Worm (Caenorhabditis elegans) whole organism, late embryonic: Measurements from ENCODE around the gene ZK632.14.

Experiments used
- K02D7.2 ChIP-seq: sonication (generic microtip); optimal IDR thresholded peaks from 2 replicates; lab custom pipeline; 2017; ENCODE audit warnings: mild to moderate bottlenecking, missing genetic modification characterization, missing compliant biosample characterization
- ahr-1 ChIP-seq: sonication (generic microtip); optimal IDR thresholded peaks from 2 replicates; lab custom pipeline; 2016; ENCODE audit warnings: missing genetic modification characterization, missing compliant biosample characterization
- ceh-48 ChIP-seq: sonication (generic microtip); optimal IDR thresholded peaks from 2 replicates; lab custom pipeline; 2016; ENCODE audit warnings: missing genetic modification characterization, inconsistent platforms, missing compliant biosample characterization
- ceh-6 ChIP-seq: fragments of 200-800 bp; sonication (Bioruptor generic); optimal IDR thresholded peaks from 2 replicates; lab custom pipeline; 2018; ENCODE audit warnings: mild to moderate bottlenecking, missing genetic modification characterization, missing compliant biosample characterization
- che-1 ChIP-seq: sonication (generic microtip); optimal IDR thresholded peaks from 2 replicates; lab custom pipeline; 2016; ENCODE audit warnings: mild to moderate bottlenecking, missing genetic modification characterization, missing compliant biosample characterization
- dmd-4 ChIP-seq: sonication (generic microtip); optimal IDR thresholded peaks from 2 replicates; lab custom pipeline; 2016; ENCODE audit warnings: borderline replicate concordance, missing genetic modification characterization, missing compliant biosample characterization
- elt-2 ChIP-seq: sonication (generic microtip); optimal IDR thresholded peaks from 2 replicates; lab custom pipeline; 2016; ENCODE audit warnings: missing genetic modification reagents, missing genetic modification characterization, missing compliant biosample characterization
- elt-4 ChIP-seq: sonication (generic microtip); optimal IDR thresholded peaks from 2 replicates; lab custom pipeline; 2016; ENCODE audit warnings: missing genetic modification characterization, missing compliant biosample characterization
- eyg-1 ChIP-seq: sonication (generic microtip); optimal IDR thresholded peaks from 2 replicates; lab custom pipeline; 2016; ENCODE audit warnings: missing genotype, missing genetic modification characterization, missing compliant biosample characterization
- fax-1 ChIP-seq: sonication (generic microtip); optimal IDR thresholded peaks from 2 replicates; lab custom pipeline; 2016; ENCODE audit warnings: missing genotype, missing genetic modification characterization, missing compliant biosample characterization
- fkh-10 ChIP-seq: fragments of 150-350 bp; optimal IDR thresholded peaks from 2 replicates; lab custom pipeline; 2014; ENCODE audit warnings: missing biosample characterization, missing genetic modification reagents, missing genetic modification characterization
- fkh-6 ChIP-seq: sonication (generic microtip); optimal IDR thresholded peaks from 2 replicates; lab custom pipeline; 2016; ENCODE audit warnings: missing genetic modification characterization, missing compliant biosample characterization
- hlh-13 ChIP-seq: fragments of 200-800 bp; sonication (Bioruptor generic); optimal IDR thresholded peaks from 2 replicates; lab custom pipeline; 2018; ENCODE audit warnings: mild to moderate bottlenecking, missing genetic modification characterization, missing compliant biosample characterization
- hlh-15 ChIP-seq: sonication (generic microtip); optimal IDR thresholded peaks from 2 replicates; lab custom pipeline; 2016; ENCODE audit warnings: missing genetic modification characterization, missing compliant biosample characterization
- lin-11 ChIP-seq: fragments of 200-800 bp; sonication (Bioruptor generic); optimal IDR thresholded peaks from 2 replicates; lab custom pipeline; 2018; ENCODE audit warnings: mild to moderate bottlenecking, missing genetic modification characterization, missing compliant biosample characterization
- mec-3 ChIP-seq: sonication (generic microtip); optimal IDR thresholded peaks from 2 replicates; lab custom pipeline; 2016; ENCODE audit warnings: borderline replicate concordance, missing genetic modification characterization, missing compliant biosample characterization
- nhr-11 ChIP-seq: fragments of 150-350 bp; optimal IDR thresholded peaks from 2 replicates; lab custom pipeline; 2014; ENCODE audit warnings: missing biosample characterization, missing genetic modification characterization
- nhr-232 ChIP-seq: sonication (generic microtip); optimal IDR thresholded peaks from 2 replicates; lab custom pipeline; 2016; ENCODE audit warnings: missing genetic modification characterization, missing compliant biosample characterization
- odd-2 ChIP-seq: sonication (generic microtip); optimal IDR thresholded peaks from 2 replicates; lab custom pipeline; 2017; ENCODE audit warnings: antibody characterized with exemption, mild to moderate bottlenecking, missing genetic modification characterization, missing compliant biosample characterization
- pag-3 ChIP-seq: sonication (generic microtip); optimal IDR thresholded peaks from 2 replicates; lab custom pipeline; 2016; ENCODE audit warnings: missing compliant biosample characterization, missing genetic modification characterization, borderline replicate concordance
- pax-1 ChIP-seq: fragments of 150-350 bp; optimal IDR thresholded peaks from 2 replicates; lab custom pipeline; 2014; ENCODE audit warnings: missing biosample characterization, missing genetic modification characterization
- pha-4 ChIP-seq: fragments of 150-350 bp; optimal IDR thresholded peaks from 2 replicates; lab custom pipeline; 2018; ENCODE audit warnings: missing biosample characterization, missing genetic modification reagents, missing genetic modification characterization
- pqm-1 ChIP-seq: sonication (generic microtip); optimal IDR thresholded peaks from 2 replicates; lab custom pipeline; 2016; ENCODE audit warnings: missing genetic modification characterization, missing compliant biosample characterization
- sdc-2 ChIP-seq: sonication (generic microtip); optimal IDR thresholded peaks from 2 replicates; lab custom pipeline; 2016; ENCODE audit warnings: missing genotype, missing genetic modification characterization, missing compliant biosample characterization
- sox-2 ChIP-seq: fragments of 200-800 bp; sonication (Bioruptor generic); IDR thresholded peaks from 2 replicates; pipeline ENCODE4 v1.3.6; 2022; ENCODE audit warnings: missing genetic modification reagents, missing genetic modification characterization, missing compliant biosample characterization
- tbx-2 ChIP-seq: sonication (generic microtip); optimal IDR thresholded peaks from 2 replicates; lab custom pipeline; 2016; ENCODE audit warnings: missing genetic modification characterization, missing compliant biosample characterization
- unc-3 ChIP-seq, 2 experiments: fragments of 200-800 bp in 1 of 2; sonication (Bioruptor generic) in 1 of 2; sonication (generic microtip) in 1 of 2; conservative IDR thresholded peaks in 1 of 2; optimal IDR thresholded peaks in 1 of 2; 2 replicates each; pipeline versions ENCODE4 v1.3.6 to Lab custom; 2016 to 2022; ENCODE audit warnings: missing compliant biosample characterization in 2 of 2, missing genetic modification characterization in 2 of 2, missing genetic modification reagents in 1 of 2
- zip-5 ChIP-seq: sonication (generic microtip); optimal IDR thresholded peaks from 2 replicates; lab custom pipeline; 2016; ENCODE audit warnings: missing genetic modification characterization, missing compliant biosample characterization
- ztf-16 ChIP-seq: sonication (generic microtip); optimal IDR thresholded peaks from 2 replicates; lab custom pipeline; 2017; ENCODE audit warnings: missing genetic modification characterization, missing compliant biosample characterization

ZK632.14 gene

ce11 chrIII:9793592-9794417, 19.4 kb upstream of the ZK632.14 start, which contains the start of the genes R10E11.9 and mcm-6:
Gene R10E11.9, minus strand, starts transcription at chrIII:9793642.
Gene mcm-6, plus strand, starts transcription at chrIII:9794367.
- no peak for TF ChIP-seq sdc-2 (tag; lab: Kevin White, UChicago)

ce11 chrIII:9796448-9796847, 16.8 kb upstream of the ZK632.14 start, which contains the start of gene srxa-10:
Gene srxa-10, minus strand, starts transcription at chrIII:9796548.
- TF ChIP-seq che-1 (tag; lab: Kevin White, UChicago) (no peak), fkh-6 (no peak), tbx-2 (no peak), elt-4 (tag; lab: Kevin White, UChicago) (no peak), nhr-11 (tag; lab: Kevin White, UChicago) (no peak), ahr-1 (tag; lab: Kevin White, UChicago) (no peak), ztf-16 (tag; lab: Kevin White, UChicago) (no peak), eyg-1 (tag; lab: Kevin White, UChicago) (no peak), lin-11 (tag; lab: Kevin White, UChicago) (no peak)

- TF ChIP-seq fax-1 (no peak), tbx-2 (no peak), pax-1 (no peak), hlh-13 (no peak)
Measured at ce11 chrIII:9798478-9799157, 14.6 kb upstream of the ZK632.14 start, which contains the start of gene ZK632.2. Gene ZK632.2, plus strand, starts transcription at chrIII:9799107.

ce11 chrIII:9802045-9802444, 11.2 kb upstream of the ZK632.14 start:
- no peak for TF ChIP-seq dmd-4
- no peak for TF ChIP-seq nhr-232
- no peak for TF ChIP-seq pha-4 (tag; lab: Kevin White, UChicago)
- TF ChIP-seq mec-3 (tag; lab: Kevin White, UChicago): no peak
- TF ChIP-seq hlh-15: no peak
- TF ChIP-seq pag-3: no peak
- TF ChIP-seq sox-2 (GFP tag; lab: Robert Waterston, UW): no peak
- no peak for TF ChIP-seq pax-1
- TF ChIP-seq fkh-10 (GFP tag; lab: Kevin White, UChicago): no peak
- no peak for TF ChIP-seq zip-5 (tag; lab: Kevin White, UChicago)
- TF ChIP-seq elt-2 (tag; lab: Kevin White, UChicago): no peak
- TF ChIP-seq ahr-1 (tag; lab: Kevin White, UChicago): no peak
- no peak for TF ChIP-seq K02D7.2 (tag; lab: Kevin White, UChicago)
- TF ChIP-seq pqm-1: no peak
- no peak for TF ChIP-seq unc-3 (GFP tag; conservative IDR thresholded peaks at IDR 0.05; lab: Robert Waterston, UW)
- TF ChIP-seq unc-3 (tag; optimal IDR thresholded peaks at IDR 0.05; lab: Kevin White, UChicago): no peak

ce11 chrIII:9804997-9805610, 8.1 kb upstream of the ZK632.14 start, which contains the start of gene riok-3:
Gene riok-3, minus strand, starts transcription at chrIII:9805011.
- TF ChIP-seq ceh-48 (tag; lab: Kevin White, UChicago) (peak; percentile 13), odd-2 (tag; lab: Kevin White, UChicago) (no peak)

ce11 chrIII:9806968-9807559, 6.2 kb upstream of the ZK632.14 start, which contains the start of gene ZK632.4:
Gene ZK632.4, minus strand, starts transcription at chrIII:9807454.
- TF ChIP-seq unc-3 (GFP tag; conservative IDR thresholded peaks at IDR 0.05; lab: Robert Waterston, UW) (no peak), unc-3 (tag; optimal IDR thresholded peaks at IDR 0.05; lab: Kevin White, UChicago) (no peak), ceh-6 (GFP tag; lab: Kevin White, UChicago) (no peak)
